Worm (Caenorhabditis elegans) whole organism, mixed stage, embryonic: ENCODE data around the gene dgk-3.

Source experiments
- M03D4.4 ChIP-seq: sonication (generic microtip); optimal IDR thresholded peaks from 2 replicates; lab custom pipeline; 2017; ENCODE audit warnings: mild to moderate bottlenecking, missing genetic modification characterization, missing compliant biosample characterization
- bed-3 ChIP-seq: fragments of 200-800 bp; sonication (Bioruptor generic); optimal IDR thresholded peaks from 3 replicates; lab custom pipeline; 2018; ENCODE audit warnings: mild to moderate bottlenecking, missing genetic modification characterization, moderate library complexity, missing compliant biosample characterization
- blmp-1 ChIP-seq: fragments of 150-350 bp; optimal IDR thresholded peaks from 2 replicates; lab custom pipeline; 2014; ENCODE audit warnings: missing biosample characterization, missing genetic modification characterization
- ceh-39 ChIP-seq: fragments of 150-350 bp; optimal IDR thresholded peaks from 2 replicates; lab custom pipeline; 2014; ENCODE audit warnings: missing biosample characterization, missing genetic modification characterization
- ceh-43 ChIP-seq: fragments of 200-800 bp; sonication (Bioruptor generic); optimal IDR thresholded peaks from 2 replicates; lab custom pipeline; 2018; ENCODE audit warnings: mild to moderate bottlenecking, missing genetic modification characterization, moderate library complexity, missing compliant biosample characterization
- ceh-83 ChIP-seq: fragments of 200-800 bp; sonication (Bioruptor generic); optimal IDR thresholded peaks from 2 replicates; lab custom pipeline; 2018; ENCODE audit warnings: mild to moderate bottlenecking, missing genetic modification characterization, missing compliant biosample characterization
- ces-1 ChIP-seq: fragments of 150-350 bp; optimal IDR thresholded peaks from 2 replicates; lab custom pipeline; 2014; ENCODE audit warnings: missing biosample characterization, missing genetic modification reagents, missing genetic modification characterization
- drap-1 ChIP-seq: fragments of 200-800 bp; sonication (Bioruptor generic); optimal IDR thresholded peaks from 3 replicates; lab custom pipeline; 2018; ENCODE audit warnings: mild to moderate bottlenecking, missing genetic modification characterization, missing compliant biosample characterization
- elt-1 ChIP-seq: sonication (generic microtip); optimal IDR thresholded peaks from 2 replicates; lab custom pipeline; 2017; ENCODE audit warnings: missing genetic modification characterization, mild to moderate bottlenecking, missing compliant biosample characterization, antibody characterized with exemption, moderate library complexity, borderline replicate concordance; ENCODE audit not compliant: insufficient read depth
- flh-1 ChIP-seq: fragments of 200-800 bp; sonication (Bioruptor generic); optimal IDR thresholded peaks from 2 replicates; lab custom pipeline; 2018; ENCODE audit warnings: mild to moderate bottlenecking, missing genetic modification characterization, moderate library complexity, missing compliant biosample characterization
- lin-32 ChIP-seq: fragments of 200-800 bp; sonication (Bioruptor generic); optimal IDR thresholded peaks from 2 replicates; lab custom pipeline; 2018; ENCODE audit warnings: mild to moderate bottlenecking, missing genetic modification characterization, missing compliant biosample characterization
- lsy-2 ChIP-seq: fragments of 150-350 bp; optimal IDR thresholded peaks from 2 replicates; lab custom pipeline; 2014; ENCODE audit warnings: missing biosample characterization, missing genetic modification characterization
- mab-5 ChIP-seq: fragments of 150-350 bp; optimal IDR thresholded peaks from 2 replicates; lab custom pipeline; 2014; ENCODE audit warnings: missing biosample characterization, missing genetic modification characterization
- mep-1 ChIP-seq: fragments of 150-350 bp; optimal IDR thresholded peaks from 2 replicates; lab custom pipeline; 2017; ENCODE audit warnings: missing biosample characterization, missing genetic modification reagents, missing genetic modification characterization, inconsistent platforms
- mls-2 ChIP-seq: sonication (generic microtip); optimal IDR thresholded peaks from 2 replicates; lab custom pipeline; 2016; ENCODE audit warnings: mild to moderate bottlenecking, missing genetic modification characterization, moderate library complexity, missing compliant biosample characterization
- nhr-12 ChIP-seq: fragments of 150-350 bp; optimal IDR thresholded peaks from 2 replicates; lab custom pipeline; 2014; ENCODE audit warnings: missing biosample characterization, missing genetic modification characterization
- nhr-2 ChIP-seq: fragments of 150-350 bp; optimal IDR thresholded peaks from 2 replicates; lab custom pipeline; 2014; ENCODE audit warnings: missing biosample characterization, missing genetic modification characterization
- nhr-28 ChIP-seq: fragments of 150-350 bp; optimal IDR thresholded peaks from 2 replicates; lab custom pipeline; 2014; ENCODE audit warnings: missing biosample characterization, missing genetic modification characterization
- nhr-76 ChIP-seq: sonication (generic microtip); optimal IDR thresholded peaks from 2 replicates; lab custom pipeline; 2017; ENCODE audit warnings: missing biosample characterization, missing genetic modification characterization
- pha-4 ChIP-seq: fragments of 150-350 bp; optimal IDR thresholded peaks from 2 replicates; lab custom pipeline; 2018; ENCODE audit warnings: missing biosample characterization, missing genetic modification reagents, missing genetic modification characterization
- sem-2 ChIP-seq: fragments of 200-800 bp; sonication (Bioruptor generic); optimal IDR thresholded peaks from 2 replicates; lab custom pipeline; 2018; ENCODE audit warnings: mild to moderate bottlenecking, missing genetic modification characterization, missing compliant biosample characterization
- snpc-4 ChIP-seq: fragments of 150-350 bp; optimal IDR thresholded peaks from 2 replicates; lab custom pipeline; 2014; ENCODE audit warnings: missing biosample characterization, missing genetic modification characterization
- sptf-1 ChIP-seq: sonication (generic microtip); optimal IDR thresholded peaks from 2 replicates; lab custom pipeline; 2017; ENCODE audit warnings: mild to moderate bottlenecking, missing genetic modification characterization, moderate library complexity, missing compliant biosample characterization
- tbx-8 ChIP-seq: fragments of 200-800 bp; sonication (Bioruptor generic); optimal IDR thresholded peaks from 2 replicates; lab custom pipeline; 2018; ENCODE audit warnings: mild to moderate bottlenecking, missing genetic modification characterization, moderate library complexity, missing compliant biosample characterization
- unc-120 ChIP-seq: sonication (generic microtip); optimal IDR thresholded peaks from 2 replicates; lab custom pipeline; 2017; ENCODE audit warnings: missing genetic modification characterization, missing compliant biosample characterization; ENCODE audit not compliant: poor library complexity, severe bottlenecking
- unc-39 ChIP-seq: fragments of 150-350 bp; optimal IDR thresholded peaks from 2 replicates; lab custom pipeline; 2014; ENCODE audit warnings: missing biosample characterization, missing genetic modification characterization
- unc-62 ChIP-seq: fragments of 150-350 bp; optimal IDR thresholded peaks from 2 replicates; lab custom pipeline; 2014; ENCODE audit warnings: missing biosample characterization, missing genetic modification reagents, missing genetic modification characterization
- zip-8 ChIP-seq: fragments of 150-350 bp; optimal IDR thresholded peaks from 2 replicates; lab custom pipeline; 2014; ENCODE audit warnings: missing biosample characterization, missing genetic modification characterization

The dgk-3 gene

ce11 chrIII:9118921-9119606 is 43.8 kb upstream of the dgk-3 start, which contains the start of gene ced-11:
TSS of gene ced-11 (plus strand) at chrIII:9119556.
- TF ChIP-seq lsy-2 (tag; lab: Kevin White, UChicago) (no peak), pha-4 (tag; lab: Kevin White, UChicago) (no peak), elt-1 (tag; lab: Kevin White, UChicago) (no peak), unc-62 (GFP tag; lab: Kevin White, UChicago) (no peak), mls-2 (tag; lab: Kevin White, UChicago) (no peak), sptf-1 (tag; lab: Kevin White, UChicago) (no peak), snpc-4 (tag; lab: Kevin White, UChicago) (no peak), ces-1 (GFP tag; lab: Kevin White, UChicago) (no peak), mab-5 (tag; lab: Kevin White, UChicago) (no peak), unc-39 (tag; lab: Kevin White, UChicago) (no peak), mep-1 (tag; lab: Kevin White, UChicago) (no peak), bed-3 (GFP tag; lab: Kevin White, UChicago) (no peak), ceh-43 (GFP tag; lab: Kevin White, UChicago) (no peak), M03D4.4 (tag; lab: Kevin White, UChicago) (no peak), ceh-39 (no peak)

DNA sequence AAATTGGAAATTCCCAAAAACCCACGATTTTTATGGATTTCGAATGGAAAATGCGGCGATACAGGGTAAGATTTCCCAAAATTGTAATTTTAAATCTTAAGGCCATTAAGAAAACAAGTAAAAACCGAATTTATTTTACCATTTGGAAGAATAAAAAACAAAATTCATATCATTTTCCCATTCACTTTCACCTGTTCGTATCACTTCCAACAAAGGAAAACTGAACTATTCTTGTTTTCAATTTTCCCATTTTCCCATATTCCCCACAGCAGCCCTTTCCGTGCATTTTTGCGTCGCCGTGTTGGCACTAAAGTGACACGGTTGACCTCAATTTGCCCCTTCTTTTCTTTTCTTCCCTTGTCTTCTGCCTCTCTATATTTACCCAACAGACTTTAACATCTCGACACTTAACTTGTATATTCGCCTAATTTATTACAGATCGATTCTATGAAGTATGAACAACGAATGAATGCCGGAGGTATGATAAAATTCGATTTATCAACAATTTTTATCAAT is 37.0 kb upstream of the dgk-3 start, which contains the start of gene sec-16A.1:
Gene sec-16A.1, plus strand, starts transcription at position 51 of the 516 bp plus-strand sequence.
- no peak for TF ChIP-seq lin-32 (GFP tag; lab: Kevin White, UChicago)
- TF ChIP-seq lsy-2 (tag; lab: Kevin White, UChicago): peak; percentile 8
- no peak for TF ChIP-seq flh-1 (GFP tag; lab: Kevin White, UChicago)
- TF ChIP-seq nhr-2 (tag; lab: Kevin White, UChicago): peak; percentile 65

- TF ChIP-seq mab-5 (tag; lab: Kevin White, UChicago) (no peak), unc-62 (GFP tag; lab: Kevin White, UChicago) (no peak), pha-4 (tag; lab: Kevin White, UChicago) (no peak), ceh-83 (GFP tag; lab: Kevin White, UChicago) (no peak), lsy-2 (tag; lab: Kevin White, UChicago) (no peak), nhr-76 (tag; lab: Kevin White, UChicago) (no peak), nhr-12 (no peak), tbx-8 (no peak)
Observed at ce11 chrIII:9130588-9130987, 32.3 kb upstream of the dgk-3 start, which contains the start of gene ZK512.10. TSS of gene ZK512.10 (plus strand) at chrIII:9130888.

ce11 chrIII:9136587-9136986 is 26.3 kb upstream of the dgk-3 start, which contains the start of gene eat-4:
TSS of gene eat-4 (plus strand) at chrIII:9136887.
- no peak for TF ChIP-seq nhr-12
- no peak for TF ChIP-seq pha-4 (tag; lab: Kevin White, UChicago)
- TF ChIP-seq snpc-4 (tag; lab: Kevin White, UChicago): no peak
- no peak for TF ChIP-seq lsy-2 (tag; lab: Kevin White, UChicago)
- TF ChIP-seq mep-1 (tag; lab: Kevin White, UChicago): no peak
- no peak for TF ChIP-seq sptf-1 (tag; lab: Kevin White, UChicago)
- TF ChIP-seq M03D4.4 (tag; lab: Kevin White, UChicago): no peak
- TF ChIP-seq blmp-1: no peak
- no peak for TF ChIP-seq drap-1 (GFP tag; lab: Kevin White, UChicago)
- TF ChIP-seq sem-2 (GFP tag; lab: Kevin White, UChicago): no peak

DNA sequence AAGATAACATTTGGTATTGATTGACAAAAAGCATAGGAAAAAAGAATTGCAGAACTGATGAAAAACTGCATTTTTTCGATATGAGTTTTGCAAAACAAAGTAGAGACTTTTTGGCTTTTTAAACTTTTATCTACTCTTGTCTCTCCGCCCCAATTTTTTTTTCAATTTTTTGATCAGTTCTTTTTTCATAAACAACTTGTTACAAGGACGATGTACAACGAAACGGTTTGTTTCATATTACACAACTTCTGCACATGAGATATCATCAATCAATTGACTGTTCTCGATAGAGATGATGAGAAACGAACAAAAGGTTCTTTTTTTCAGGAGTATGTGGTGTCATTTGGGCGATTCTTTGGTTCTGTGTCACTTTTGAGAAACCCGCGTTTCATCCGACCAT is 24.3 kb upstream of the dgk-3 start, which contains the start of gene ZK512.7:
Gene ZK512.7, minus strand, starts transcription at position 101 of the 400 bp plus-strand sequence.
- TF ChIP-seq sem-2 (GFP tag; lab: Kevin White, UChicago) (no peak), blmp-1 (no peak), nhr-76 (tag; lab: Kevin White, UChicago) (no peak), tbx-8 (no peak), drap-1 (GFP tag; lab: Kevin White, UChicago) (no peak), lin-32 (GFP tag; lab: Kevin White, UChicago) (no peak), unc-62 (GFP tag; lab: Kevin White, UChicago) (no peak), mep-1 (tag; lab: Kevin White, UChicago) (no peak), ceh-83 (GFP tag; lab: Kevin White, UChicago) (no peak)

DNA sequence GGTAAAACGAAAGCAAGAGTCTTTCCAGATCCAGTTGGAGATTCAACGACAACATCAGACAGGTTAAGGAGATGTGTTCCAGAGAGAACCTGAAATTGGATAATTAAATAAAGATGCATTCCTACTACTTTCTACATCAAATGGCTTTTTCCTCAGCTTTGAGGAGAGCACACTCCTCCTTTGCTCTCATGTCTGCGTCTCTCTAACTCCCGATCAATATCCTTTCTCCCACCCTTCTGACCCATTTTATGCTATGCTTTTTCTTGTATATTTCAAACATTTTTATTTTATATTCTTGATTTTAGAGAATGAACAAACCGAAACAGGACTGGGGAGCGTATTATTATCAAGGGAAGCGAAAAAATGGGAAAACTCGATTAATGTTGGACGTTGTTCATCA is 19.0 kb upstream of the dgk-3 start, which contains the start of gene ZK512.11:
Gene ZK512.11, plus strand, starts transcription at position 301 of the 400 bp plus-strand sequence.
- TF ChIP-seq ces-1 (GFP tag; lab: Kevin White, UChicago) (peak; percentile 74), lin-32 (GFP tag; lab: Kevin White, UChicago) (no peak), lsy-2 (tag; lab: Kevin White, UChicago) (no peak), unc-120 (tag; lab: Kevin White, UChicago) (no peak), nhr-28 (tag; lab: Kevin White, UChicago) (no peak), unc-62 (GFP tag; lab: Kevin White, UChicago) (no peak), zip-8 (no peak), elt-1 (tag; lab: Kevin White, UChicago) (no peak)
- TF ChIP-seq, all 35 proteins: peak for 1
